Fruit fly (Drosophila melanogaster) whole organism, wandering third instar larva: ENCODE results near the gene not.

ENCODE experiments used
- HLH106 ChIP-seq: fragments of 200-800 bp; optimal IDR thresholded peaks from 3 replicates; lab custom pipeline; 2019; ENCODE audit warnings: missing biosample characterization, mild to moderate bottlenecking, missing genetic modification characterization, moderate library complexity
- Hr78 ChIP-seq: fragments of >200 bp; optimal IDR thresholded peaks from 2 replicates; lab custom pipeline; 2017; ENCODE audit warnings: missing biosample characterization, missing genetic modification characterization
- Myc ChIP-seq: fragments of >200 bp; optimal IDR thresholded peaks from 2 replicates; lab custom pipeline; 2017
- N ChIP-seq: fragments of >200 bp; optimal IDR thresholded peaks from 2 replicates; lab custom pipeline; 2018; ENCODE audit warnings: missing biosample characterization, missing external identifiers, missing genetic modification characterization
- br ChIP-seq: fragments of 200-800 bp; sonication (Bioruptor generic); optimal IDR thresholded peaks from 2 replicates; lab custom pipeline; 2016; ENCODE audit warnings: missing biosample characterization, missing genetic modification characterization
- foxo ChIP-seq, 2 experiments: fragments of 200-800 bp; sonication (Bioruptor generic); optimal IDR thresholded peaks; 2 replicates in 1 of 2; 3 replicates in 1 of 2; lab custom pipeline; 2016 to 2017; ENCODE audit warnings: missing biosample characterization in 2 of 2, missing genetic modification characterization in 2 of 2
- h ChIP-seq: fragments of 200-800 bp; sonication (Bioruptor generic); optimal IDR thresholded peaks from 3 replicates; lab custom pipeline; 2016; ENCODE audit warnings: missing biosample characterization, mild to moderate bottlenecking, missing genetic modification characterization
- pan ChIP-seq: fragments of >200 bp; optimal IDR thresholded peaks from 2 replicates; lab custom pipeline; 2017
- psq ChIP-seq: fragments of 200-800 bp; sonication (Bioruptor generic); optimal IDR thresholded peaks from 3 replicates; lab custom pipeline; 2017; ENCODE audit warnings: missing biosample characterization, mild to moderate bottlenecking, missing genetic modification characterization, moderate library complexity
- rgr ChIP-seq: fragments of 200-800 bp; sonication (Bioruptor generic); optimal IDR thresholded peaks from 3 replicates; lab custom pipeline; 2016; ENCODE audit warnings: missing biosample characterization, mild to moderate bottlenecking, missing genetic modification characterization
- usp ChIP-seq: fragments of >200 bp; optimal IDR thresholded peaks from 2 replicates; lab custom pipeline; 2017; ENCODE audit warnings: missing biosample characterization, missing genetic modification characterization

dm6 chr3L:18605172-18605571 is 16.8 kb downstream of the not start, which contains the start of gene CG18233:
- TF ChIP-seq usp (no peak), Hr78 (GFP tag; lab: Kevin White, UChicago) (no peak), HLH106 (tag; lab: Kevin White, UChicago) (no peak), rgr (GFP tag; lab: Kevin White, UChicago) (no peak), pan (lab: Kevin White, UChicago) (no peak), Myc (lab: Kevin White, UChicago) (no peak), N (GFP tag; lab: Kevin White, UChicago) (no peak), foxo (GFP tag; optimal IDR thresholded peaks at IDR 0.05; lab: Kevin White, UChicago) (no peak), h (GFP tag; lab: Kevin White, UChicago) (no peak), psq (GFP tag; lab: Kevin White, UChicago) (no peak), br (GFP tag; lab: Kevin White, UChicago) (no peak)
